Fruit fly (Drosophila melanogaster): ENCODE results near the gene Oscillin.

DNA sequence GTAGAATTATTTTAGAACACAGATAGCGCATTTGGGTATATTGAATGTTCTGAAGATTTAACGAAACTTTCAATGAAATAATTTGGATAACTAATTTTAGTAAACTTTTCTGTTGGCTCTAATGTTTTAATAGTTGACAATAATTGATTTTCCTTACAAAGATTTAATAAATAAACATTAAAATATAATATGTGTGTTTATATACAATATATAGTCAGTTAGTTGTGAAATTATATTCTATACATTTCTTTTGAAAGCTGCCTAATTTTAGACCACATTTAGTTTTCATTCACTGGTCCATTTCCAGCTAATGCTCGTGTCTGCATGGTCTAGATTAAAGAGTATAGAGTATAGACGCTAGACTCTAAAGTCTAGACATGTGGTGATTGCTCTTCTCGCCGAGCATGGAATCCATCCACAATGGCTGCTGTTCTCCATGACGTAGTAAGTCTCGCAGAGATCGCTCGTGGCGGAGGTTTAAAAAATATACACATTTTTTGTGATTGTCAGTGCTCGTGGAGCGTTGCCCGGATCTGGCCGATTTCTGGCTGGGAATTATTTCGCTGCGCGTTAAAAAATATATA is 12.0 kb downstream of the Oscillin start, which contains the start of gene GluRIIB:
- TF ChIP-seq cic (GFP tag; optimal IDR thresholded peaks at IDR 0.05) (no peak), pad (GFP tag; optimal IDR thresholded peaks at IDR 0.05) (no peak), Mnt (GFP tag; optimal IDR thresholded peaks at IDR 0.05) (no peak), ovo (GFP tag; optimal IDR thresholded peaks at IDR 0.05) (no peak), kay (GFP tag; ENCODE audit: borderline replicate concordance) (no peak), Clk (GFP tag; optimal IDR thresholded peaks at IDR 0.05) (no peak), tj (GFP tag; optimal IDR thresholded peaks at IDR 0.05) (no peak), CG1620 (GFP tag; optimal IDR thresholded peaks at IDR 0.05) (no peak), CG7101 (tag; optimal IDR thresholded peaks at IDR 0.05) (no peak)
